Fruit fly (Drosophila melanogaster): ENCODE measurements around the gene Nnf1b.

Nnf1b gene

dm6 chr2L:841708-842107 lies 31.3 kb downstream of the Nnf1b start (continued):
- peak; percentile 70 for TF ChIP-seq NfI (GFP tag; optimal IDR thresholded peaks at IDR 0.05)
- TF ChIP-seq Dll (GFP tag; IDR thresholded peaks at IDR 0.05; ENCODE audit: partially characterized antibody): no peak
- no peak for TF ChIP-seq CG16813 (GFP tag; IDR thresholded peaks at IDR 0.05; ENCODE audit: partially characterized antibody)
- peak; percentile 34 for TF ChIP-seq Nf-YB (GFP tag; optimal IDR thresholded peaks at IDR 0.05)
- TF ChIP-seq ab (GFP tag; optimal IDR thresholded peaks at IDR 0.05): peak; percentile 45
- no peak for TF ChIP-seq CG15073 (GFP tag; optimal IDR thresholded peaks at IDR 0.05)
- TF ChIP-seq fd64A (GFP tag; optimal IDR thresholded peaks at IDR 0.05): peak; percentile 14
- no peak for TF ChIP-seq CG9797 (GFP tag; optimal IDR thresholded peaks at IDR 0.05)
- no peak for TF ChIP-seq slou (GFP tag; optimal IDR thresholded peaks at IDR 0.05)
- TF ChIP-seq CG5245 (GFP tag; optimal IDR thresholded peaks at IDR 0.05): peak; percentile 38
- TF ChIP-seq fd102C (GFP tag; optimal IDR thresholded peaks at IDR 0.05): no peak
- peak; percentile 80 for TF ChIP-seq Fer3 (tag; optimal IDR thresholded peaks at IDR 0.05)
- TF ChIP-seq gcm2 (GFP tag; optimal IDR thresholded peaks at IDR 0.05): peak; percentile 40
- peak; percentile 45 for TF ChIP-seq dmrt11E (tag; optimal IDR thresholded peaks at IDR 0.05)
- TF ChIP-seq emc (GFP tag; optimal IDR thresholded peaks at IDR 0.05): no peak
- peak; percentile 76 for TF ChIP-seq sisA (GFP tag; IDR thresholded peaks at IDR 0.05)
- peak; percentile 74 for TF ChIP-seq PHDP (tag; optimal IDR thresholded peaks at IDR 0.05)
- no peak for TF ChIP-seq crp (GFP tag; optimal IDR thresholded peaks at IDR 0.05)
- peak; percentile 51 for TF ChIP-seq ems (GFP tag; optimal IDR thresholded peaks at IDR 0.05)
- no peak for TF ChIP-seq lov (optimal IDR thresholded peaks at IDR 0.05)
- peak; percentile 72; the same call in 1 of the 3 replicates for TF ChIP-seq lov (GFP tag; IDR thresholded peaks at IDR 0.05)
- peak; percentile 61 for TF ChIP-seq E2f2 (GFP tag; IDR thresholded peaks at IDR 0.05)
- no peak for TF ChIP-seq sqz (GFP tag; optimal IDR thresholded peaks at IDR 0.05)
- peak; percentile 40 for TF ChIP-seq sd (tag; optimal IDR thresholded peaks at IDR 0.05)
- peak; percentile 82 for TF ChIP-seq CG11695 (GFP tag; IDR thresholded peaks at IDR 0.05)
- peak; percentile 70 to 86 for TF ChIP-seq bsh (GFP tag; optimal IDR thresholded peaks at IDR 0.05)
- peak; percentile 5 for TF ChIP-seq tup (GFP tag; optimal IDR thresholded peaks at IDR 0.05)
- peak; percentile 57 to 83 for TF ChIP-seq chif (GFP tag; optimal IDR thresholded peaks at IDR 0.05)
- TF ChIP-seq fu2 (GFP tag; optimal IDR thresholded peaks at IDR 0.05): peak; percentile 74
- TF ChIP-seq Abd-B (GFP tag; optimal IDR thresholded peaks at IDR 0.05): peak; percentile 51
- TF ChIP-seq Sry-δ (GFP tag; optimal IDR thresholded peaks at IDR 0.05): peak; percentile 8
- peak; percentile 44; the same call in 2 of the 3 replicates for TF ChIP-seq CG14050 (GFP tag; IDR thresholded peaks at IDR 0.05)
- peak; percentile 29 for TF ChIP-seq CG9876 (GFP tag; optimal IDR thresholded peaks at IDR 0.05)
- TF ChIP-seq psq (GFP tag; optimal IDR thresholded peaks at IDR 0.05): no peak
- TF ChIP-seq Oli (tag; optimal IDR thresholded peaks at IDR 0.05): peak; percentile 73
- TF ChIP-seq CkIIα-i1 (GFP tag; IDR thresholded peaks at IDR 0.05): 0 out of 2 replicates have a peak, but pooled peaks have one; percentile 39
- peak; percentile 31; the same call in 1 of the 2 replicates for TF ChIP-seq Gsc (GFP tag; IDR thresholded peaks at IDR 0.05)
- TF ChIP-seq ase (GFP tag; IDR thresholded peaks at IDR 0.05): peak; percentile 66
- peak; percentile 51 for TF ChIP-seq tx (GFP tag; optimal IDR thresholded peaks at IDR 0.05)
- peak; percentile 70 for TF ChIP-seq ind (GFP tag; optimal IDR thresholded peaks at IDR 0.05)
- TF ChIP-seq CG11085 (GFP tag; IDR thresholded peaks at IDR 0.05): peak; percentile 78
- TF ChIP-seq CG2875 (GFP tag; optimal IDR thresholded peaks at IDR 0.05): peak; percentile 58
- peak; percentile 55 for TF ChIP-seq CG34376 (GFP tag; optimal IDR thresholded peaks at IDR 0.05)
- TF ChIP-seq CG14667 (GFP tag; IDR thresholded peaks at IDR 0.05): peak; percentile 64
- no peak for TF ChIP-seq CG17802 (tag; optimal IDR thresholded peaks at IDR 0.05)
- TF ChIP-seq CG42726 (GFP tag; IDR thresholded peaks at IDR 0.05; ENCODE audit: partially characterized antibody): no peak
- TF ChIP-seq CG13775 (GFP tag; optimal IDR thresholded peaks at IDR 0.05): peak; percentile 72
- TF ChIP-seq jing (GFP tag; optimal IDR thresholded peaks at IDR 0.05): no peak
- no peak for TF ChIP-seq bbx (GFP tag; IDR thresholded peaks at IDR 0.05; ENCODE audit: partially characterized antibody)
- no peak for TF ChIP-seq amos (GFP tag; IDR thresholded peaks at IDR 0.05; ENCODE audit: partially characterized antibody)

All from whole organism, embryonic.